Worm (Caenorhabditis elegans) whole organism, L4 larva: ENCODE results near the gene spin-3.

Experiments used
- D1046.2 ChIP-seq: fragments of 200-800 bp; sonication (Bioruptor generic); IDR thresholded peaks from 2 replicates; pipeline ENCODE4 v1.3.6; 2022; ENCODE audit warnings: missing genetic modification characterization, missing compliant biosample characterization
- F37D6.2 ChIP-seq: sonication (generic microtip); optimal IDR thresholded peaks from 2 replicates; lab custom pipeline; 2016; ENCODE audit warnings: mild to moderate bottlenecking, missing genetic modification characterization, missing compliant biosample characterization
- F49E8.2 ChIP-seq: sonication (generic microtip); optimal IDR thresholded peaks from 2 replicates; lab custom pipeline; 2016; ENCODE audit warnings: missing compliant biosample characterization, mild to moderate bottlenecking, missing genetic modification characterization, borderline replicate concordance
- R02D3.7 ChIP-seq: fragments of 150-350 bp; sonication (generic microtip); optimal IDR thresholded peaks from 3 replicates; lab custom pipeline; 2014; ENCODE audit warnings: missing biosample characterization, missing genetic modification characterization
- T20F7.1 ChIP-seq: fragments of 200-800 bp; sonication (Bioruptor generic); optimal IDR thresholded peaks from 2 replicates; lab custom pipeline; 2018; ENCODE audit warnings: mild to moderate bottlenecking, missing genetic modification characterization, missing compliant biosample characterization
- Y105C5A.15 ChIP-seq: fragments of 200-800 bp; sonication (Bioruptor generic); IDR thresholded peaks from 2 replicates; pipeline ENCODE4 v1.3.6; 2022; ENCODE audit warnings: missing genetic modification characterization, missing compliant biosample characterization
- ZK337.2 ChIP-seq: fragments of 200-800 bp; sonication (Bioruptor generic); IDR thresholded peaks from 2 replicates; pipeline ENCODE4 v1.3.6; 2022; ENCODE audit warnings: missing genetic modification reagents, missing genetic modification characterization, missing compliant biosample characterization
- aly-2 ChIP-seq: sonication (generic microtip); optimal IDR thresholded peaks from 2 replicates; lab custom pipeline; 2018; ENCODE audit warnings: missing biosample characterization, missing genetic modification characterization
- attf-4 ChIP-seq: sonication (generic microtip); optimal IDR thresholded peaks from 3 replicates; lab custom pipeline; 2017; ENCODE audit warnings: missing biosample characterization, missing genetic modification characterization
- ceh-20 ChIP-seq: fragments of 200-800 bp; sonication (Bioruptor generic); IDR thresholded peaks from 2 replicates; pipeline ENCODE4 v1.3.6; 2022; ENCODE audit warnings: missing genetic modification reagents, missing genetic modification characterization, missing compliant biosample characterization
- ceh-62 ChIP-seq: sonication (generic microtip); optimal IDR thresholded peaks from 2 replicates; lab custom pipeline; 2017; ENCODE audit warnings: missing biosample characterization, missing genetic modification characterization
- cey-2 ChIP-seq: sonication (generic microtip); optimal IDR thresholded peaks from 3 replicates; lab custom pipeline; 2017; ENCODE audit warnings: missing genetic modification characterization, mild to moderate bottlenecking, missing compliant biosample characterization, antibody characterized with exemption, borderline replicate concordance; ENCODE audit not compliant: insufficient read depth
- ctbp-1 ChIP-seq: fragments of 200-800 bp; sonication (Bioruptor generic); IDR thresholded peaks from 2 replicates; pipeline ENCODE4 v1.3.6; 2022; ENCODE audit warnings: missing genetic modification reagents, missing genetic modification characterization, missing compliant biosample characterization
- daf-12 ChIP-seq: fragments of 150-350 bp; optimal IDR thresholded peaks from 2 replicates; lab custom pipeline; 2014; ENCODE audit warnings: missing biosample characterization, missing genetic modification reagents, missing genetic modification characterization
- dmd-6 ChIP-seq: fragments of 200-800 bp; sonication (Bioruptor generic); IDR thresholded peaks from 2 replicates; pipeline ENCODE4 v1.3.6; 2022; ENCODE audit warnings: missing genetic modification reagents, missing genetic modification characterization, missing compliant biosample characterization
- dmd-9 ChIP-seq: fragments of 200-800 bp; sonication (Bioruptor generic); IDR thresholded peaks from 2 replicates; pipeline ENCODE4 v1.3.6; 2022; ENCODE audit warnings: missing genetic modification reagents, missing genetic modification characterization, missing compliant biosample characterization
- duxl-1 ChIP-seq: sonication (generic microtip); optimal IDR thresholded peaks from 2 replicates; lab custom pipeline; 2016; ENCODE audit warnings: mild to moderate bottlenecking, missing genetic modification characterization, moderate library complexity, missing compliant biosample characterization; ENCODE audit not compliant: poor library complexity
- egl-27 ChIP-seq: sonication (generic microtip); optimal IDR thresholded peaks from 3 replicates; lab custom pipeline; 2017; ENCODE audit warnings: missing biosample characterization, missing genetic modification reagents, missing genetic modification characterization
- egl-43 ChIP-seq: fragments of 200-800 bp; sonication (Bioruptor generic); IDR thresholded peaks from 2 replicates; pipeline ENCODE4 v1.3.6; 2022; ENCODE audit warnings: missing genetic modification reagents, missing genetic modification characterization, missing compliant biosample characterization
- hmg-1.1 ChIP-seq: fragments of 200-800 bp; sonication (Bioruptor generic); IDR thresholded peaks from 2 replicates; pipeline ENCODE4 v1.3.6; 2022; ENCODE audit warnings: missing genetic modification reagents, missing genetic modification characterization, missing compliant biosample characterization
- lim-7 ChIP-seq: fragments of 200-800 bp; sonication (Bioruptor generic); IDR thresholded peaks from 2 replicates; pipeline ENCODE4 v1.3.6; 2022; ENCODE audit warnings: missing genetic modification characterization, missing compliant biosample characterization
- lin-1 ChIP-seq: fragments of 200-800 bp; sonication (Bioruptor generic); IDR thresholded peaks from 2 replicates; pipeline ENCODE4 v1.3.6; 2022; ENCODE audit warnings: missing genetic modification reagents, missing genetic modification characterization, missing compliant biosample characterization
- lin-13 ChIP-seq: fragments of 150-350 bp; optimal IDR thresholded peaks from 2 replicates; lab custom pipeline; 2014; ENCODE audit warnings: missing biosample characterization, missing genetic modification reagents, missing genetic modification characterization
- lin-15B ChIP-seq: fragments of 150-350 bp; sonication (generic microtip); optimal IDR thresholded peaks from 3 replicates; lab custom pipeline; 2014; ENCODE audit warnings: missing biosample characterization, missing genetic modification characterization
- lin-29 ChIP-seq: fragments of 200-800 bp; sonication (Bioruptor generic); IDR thresholded peaks from 2 replicates; pipeline ENCODE4 v1.3.6; 2022; ENCODE audit warnings: missing genetic modification reagents, missing genetic modification characterization, missing compliant biosample characterization
- lin-39 ChIP-seq: fragments of 150-350 bp; optimal IDR thresholded peaks from 2 replicates; lab custom pipeline; 2014; ENCODE audit warnings: missing biosample characterization, missing genetic modification reagents, missing genetic modification characterization
- lsy-2 ChIP-seq, 2 experiments: fragments of 150-350 bp in 1 of 2; sonication (generic microtip) in 1 of 2; optimal IDR thresholded peaks; 2 replicates each; lab custom pipeline; 2014 to 2017; ENCODE audit warnings: missing biosample characterization in 2 of 2, missing genetic modification characterization in 2 of 2
- mes-2 ChIP-seq: sonication (generic microtip); optimal IDR thresholded peaks from 2 replicates; lab custom pipeline; 2016; ENCODE audit warnings: missing genotype, mild to moderate bottlenecking, missing genetic modification characterization, missing compliant biosample characterization; ENCODE audit not compliant: poor library complexity, severe bottlenecking
- mxl-2 ChIP-seq: fragments of 200-800 bp; sonication (Bioruptor generic); conservative IDR thresholded peaks from 2 replicates; pipeline ENCODE4 v1.3.6; 2022; ENCODE audit warnings: missing genetic modification reagents, missing genetic modification characterization, missing compliant biosample characterization
- mxl-3 ChIP-seq: fragments of 200-800 bp; sonication (Bioruptor generic); optimal IDR thresholded peaks from 2 replicates; lab custom pipeline; 2018; ENCODE audit warnings: mild to moderate bottlenecking, missing genetic modification characterization, missing compliant biosample characterization
- nhr-237 ChIP-seq: sonication (generic microtip); optimal IDR thresholded peaks from 2 replicates; lab custom pipeline; 2017; ENCODE audit warnings: missing biosample characterization, missing genetic modification characterization
- nhr-48 ChIP-seq: sonication (generic microtip); optimal IDR thresholded peaks from 2 replicates; lab custom pipeline; 2016; ENCODE audit warnings: mild to moderate bottlenecking, missing genetic modification characterization, missing compliant biosample characterization
- php-3 ChIP-seq: fragments of 200-800 bp; sonication (Bioruptor generic); IDR thresholded peaks from 2 replicates; pipeline ENCODE4 v1.3.6; 2022; ENCODE audit warnings: missing genetic modification reagents, missing genetic modification characterization, missing compliant biosample characterization
- set-16 ChIP-seq: fragments of 200-800 bp; sonication (Bioruptor generic); IDR thresholded peaks from 2 replicates; pipeline ENCODE4 v1.3.6; 2022; ENCODE audit warnings: missing genetic modification reagents, missing genetic modification characterization, missing compliant biosample characterization
- snpc-1.2 ChIP-seq: fragments of 200-800 bp; sonication (Bioruptor generic); IDR thresholded peaks from 2 replicates; pipeline ENCODE4 v1.3.6; 2022; ENCODE audit warnings: missing genetic modification reagents, missing genetic modification characterization, missing compliant biosample characterization
- snpc-4 ChIP-seq: fragments of 150-350 bp; optimal IDR thresholded peaks from 2 replicates; lab custom pipeline; 2014; ENCODE audit warnings: missing biosample characterization, missing genetic modification characterization
- spr-1 ChIP-seq: sonication (generic microtip); optimal IDR thresholded peaks from 2 replicates; lab custom pipeline; 2016; ENCODE audit warnings: mild to moderate bottlenecking, missing genetic modification characterization, missing compliant biosample characterization
- tag-97 ChIP-seq: fragments of 200-800 bp; sonication (Bioruptor generic); IDR thresholded peaks from 2 replicates; pipeline ENCODE4 v1.3.6; 2022; ENCODE audit warnings: missing genetic modification characterization, missing compliant biosample characterization
- tra-1 ChIP-seq: fragments of 200-800 bp; sonication (Bioruptor generic); IDR thresholded peaks from 2 replicates; pipeline ENCODE4 v1.3.6; 2022; ENCODE audit warnings: missing genetic modification reagents, missing genetic modification characterization, missing compliant biosample characterization
- unc-130 ChIP-seq: sonication (generic microtip); optimal IDR thresholded peaks from 2 replicates; lab custom pipeline; 2016; ENCODE audit warnings: missing genetic modification reagents, missing genetic modification characterization, missing compliant biosample characterization
- unc-62 ChIP-seq, 3 experiments: fragments of 150-350 bp in 1 of 3; sonication (generic microtip); optimal IDR thresholded peaks in 2 of 3; peaks in 1 of 3; 1 replicate in 1 of 3; 2 replicates in 2 of 3; lab custom pipeline; 2014 to 2017; ENCODE audit warnings: missing biosample characterization in 3 of 3, missing genetic modification characterization in 3 of 3, missing genetic modification reagents in 3 of 3, missing genotype in 1 of 3
- zag-1 ChIP-seq: fragments of 150-350 bp; optimal IDR thresholded peaks from 2 replicates; lab custom pipeline; 2014; ENCODE audit warnings: missing biosample characterization, missing genetic modification characterization
- zfp-3 ChIP-seq: fragments of 200-800 bp; sonication (Bioruptor generic); conservative IDR thresholded peaks from 2 replicates; pipeline ENCODE4 v1.3.6; 2022; ENCODE audit warnings: missing genetic modification reagents, missing genetic modification characterization, missing compliant biosample characterization
- zip-11 ChIP-seq: fragments of 200-800 bp; sonication (Bioruptor generic); IDR thresholded peaks from 2 replicates; pipeline ENCODE4 v1.3.6; 2022; ENCODE audit warnings: missing genetic modification characterization, missing compliant biosample characterization
- zip-2 ChIP-seq: fragments of 150-350 bp; optimal IDR thresholded peaks from 2 replicates; lab custom pipeline; 2014; ENCODE audit warnings: missing biosample characterization, missing genetic modification characterization
- ztf-7 ChIP-seq: fragments of 150-350 bp; optimal IDR thresholded peaks from 2 replicates; lab custom pipeline; 2014; ENCODE audit warnings: missing biosample characterization, missing genetic modification characterization

spin-3 gene

DNA sequence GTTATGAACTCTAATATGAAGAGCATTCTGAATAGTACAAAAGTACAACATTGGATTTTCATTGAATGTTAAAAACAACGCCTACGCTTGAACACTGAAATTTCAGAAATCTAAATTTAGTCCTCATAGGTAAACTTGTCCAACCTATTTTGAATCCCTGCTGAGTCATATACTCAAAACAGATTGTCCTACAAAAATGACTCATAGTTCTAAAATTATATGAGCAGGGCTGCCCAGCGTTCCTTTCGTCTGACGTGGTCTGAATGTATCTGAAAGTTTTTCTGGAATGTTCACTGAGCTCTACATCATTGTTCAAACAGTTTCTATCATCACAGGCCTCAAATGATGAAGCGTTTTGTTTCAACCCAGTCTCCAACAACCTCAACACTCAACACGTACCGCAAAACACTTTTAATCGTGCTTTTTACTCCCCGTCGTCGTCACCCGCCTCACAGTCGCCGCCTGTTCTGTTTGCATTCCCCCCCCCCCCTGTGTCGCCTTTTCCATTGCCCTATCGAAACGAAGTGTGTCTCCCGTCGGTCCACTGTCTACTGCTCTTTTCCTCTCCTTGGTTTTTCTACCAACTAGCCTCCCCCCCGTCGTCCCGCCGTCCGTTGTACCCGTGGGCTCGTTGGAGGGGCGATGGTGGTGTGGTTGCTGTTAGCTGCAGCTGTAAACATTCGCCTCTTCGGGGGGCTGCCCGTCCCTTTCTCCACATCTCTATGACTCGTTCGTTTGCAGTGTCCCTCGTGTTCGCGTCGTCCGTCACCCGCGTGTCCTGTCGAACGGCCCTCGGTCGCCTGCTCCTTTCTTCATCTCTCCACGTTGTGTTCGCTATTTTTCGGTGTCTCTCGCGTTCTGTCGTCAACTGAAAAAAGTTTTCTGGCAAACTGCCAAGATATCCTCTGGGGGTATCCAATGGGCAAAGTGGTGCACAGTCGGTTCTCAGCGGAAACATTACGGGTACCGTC lies 14.0 kb downstream of the spin-3 start (continued):
- TF ChIP-seq nhr-237 (tag; lab: Kevin White, UChicago) (no peak), spr-1 (tag; lab: Kevin White, UChicago) (no peak), set-16 (GFP tag; lab: Robert Waterston, UW) (peak; percentile 97), egl-43 (GFP tag; lab: Robert Waterston, UW) (peak; percentile 79; the same call in 1 of the 2 replicates), mxl-3 (GFP tag; lab: Kevin White, UChicago) (peak; percentile 91), nhr-48 (tag; lab: Kevin White, UChicago) (peak; percentile 51), egl-27 (tag; lab: Kevin White, UChicago) (no peak), ceh-62 (tag; lab: Kevin White, UChicago) (no peak), unc-130 (GFP tag; lab: Kevin White, UChicago) (no peak), ZK337.2 (GFP tag; lab: Robert Waterston, UW) (no peak), F49E8.2 (tag; lab: Kevin White, UChicago) (no peak), snpc-1.2 (GFP tag; lab: Robert Waterston, UW) (no peak), daf-12 (tag; lab: Kevin White, UChicago) (no peak), lin-13 (GFP tag; lab: Kevin White, UChicago) (no peak), aly-2 (no peak), lim-7 (GFP tag; lab: Robert Waterston, UW) (0 out of 2 replicates have a peak, but pooled peaks have one; percentile 49), unc-62 (GFP tag; optimal IDR thresholded peaks at IDR 0.05 in 1 of 2; lab: Kevin White, UChicago) (peak; percentile 8 to 91), unc-62 (tag; optimal IDR thresholded peaks at IDR 0.05; lab: Kevin White, UChicago) (no peak), snpc-4 (tag; lab: Kevin White, UChicago) (no peak), D1046.2 (GFP tag; lab: Robert Waterston, UW) (0 out of 2 replicates have a peak, but pooled peaks have one; percentile 21), F37D6.2 (tag; lab: Kevin White, UChicago) (peak; percentile 26), ceh-20 (GFP tag; lab: Robert Waterston, UW) (peak; percentile 74), mxl-2 (GFP tag; lab: Robert Waterston, UW) (0 out of 2 replicates have a peak, but pooled peaks have one; percentile 39), zfp-3 (GFP tag; lab: Robert Waterston, UW) (0 out of 2 replicates have a peak, but pooled peaks have one; percentile 46), R02D3.7 (tag; lab: Kevin White, UChicago) (no peak), ztf-7 (tag; lab: Kevin White, UChicago) (peak; percentile 17)

DNA sequence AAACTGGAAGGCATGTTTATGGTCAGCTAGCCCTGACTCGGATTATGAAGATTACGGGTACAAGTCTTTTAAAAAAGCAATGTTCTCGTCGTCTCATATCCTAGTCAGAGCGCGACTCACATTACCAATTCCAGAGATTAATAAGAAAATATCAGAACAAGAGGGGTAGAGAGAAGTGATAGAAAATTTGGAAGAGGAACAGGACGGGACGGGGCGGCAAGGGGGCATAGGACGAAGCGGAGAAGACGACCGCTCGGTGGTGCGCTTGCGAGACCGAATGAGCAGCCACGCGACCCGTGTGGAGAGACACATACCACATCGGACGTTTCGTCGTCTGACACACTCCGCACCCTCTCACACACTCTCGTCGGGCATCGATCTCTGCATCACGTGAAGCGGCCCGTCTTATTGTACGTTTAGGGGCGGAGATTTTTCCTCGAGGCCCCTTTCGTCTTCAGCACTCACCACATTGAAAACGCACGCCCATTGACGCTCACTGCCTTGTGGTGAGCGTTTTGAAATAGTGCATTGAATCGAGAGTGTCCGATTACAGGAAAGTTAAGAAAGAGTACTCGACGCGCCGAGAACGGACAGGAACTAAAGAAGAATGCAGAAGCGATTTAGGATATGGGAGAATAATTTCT lies 15.0 kb downstream of the spin-3 start:
- TF ChIP-seq dmd-9 (GFP tag; lab: Robert Waterston, UW) (peak; percentile 79), duxl-1 (tag; lab: Kevin White, UChicago) (peak; percentile 57), attf-4 (peak; percentile 5), lin-29 (GFP tag; lab: Robert Waterston, UW) (no peak; the same call in 1 of the 2 replicates), lin-15B (tag; lab: Kevin White, UChicago) (no peak), lsy-2 (tag; optimal IDR thresholded peaks at IDR 0.05; lab: Kevin White, UChicago) (peak; percentile 87 to 91), T20F7.1 (peak; percentile 80), hmg-1.1 (peak; percentile 96), lin-39 (tag; lab: Kevin White, UChicago) (peak; percentile 77), lin-1 (peak; percentile 82), cey-2 (peak; percentile 26), zip-11 (GFP tag; lab: Robert Waterston, UW) (no peak), tag-97 (GFP tag; lab: Robert Waterston, UW) (no peak), dmd-6 (peak; percentile 96), zip-2 (peak; percentile 74), ctbp-1 (GFP tag; lab: Robert Waterston, UW) (peak; percentile 97), zag-1 (no peak), php-3 (GFP tag; lab: Robert Waterston, UW) (peak; percentile 85; the same call in 1 of the 2 replicates), tra-1 (peak; percentile 89), ztf-7 (tag; lab: Kevin White, UChicago) (peak; percentile 77), Y105C5A.15 (no peak), mes-2 (tag; lab: Kevin White, UChicago) (peak; percentile 80)
